Fruit fly (Drosophila melanogaster): Measurements from ENCODE around the gene CG5087.

Gene CG5087

dm6 chr3L:8974478-8975477 lies 23.2 kb upstream of the CG5087 start, which contains the start of the genes pix and Srp68:
TSS of gene pix (minus strand) at chr3L:8974765.
TSS of gene Srp68 (plus strand) at chr3L:8975046.
- TF ChIP-seq CG9705 (GFP tag; optimal IDR thresholded peaks at IDR 0.05) (peak; percentile 54), pan (optimal IDR thresholded peaks at IDR 0.05) (no peak), Jra (GFP tag; optimal IDR thresholded peaks at IDR 0.05) (no peak), woc (GFP tag; optimal IDR thresholded peaks at IDR 0.05) (peak; percentile 44), Vsx2 (GFP tag; optimal IDR thresholded peaks at IDR 0.05; ENCODE audit: partially characterized antibody) (no peak), Hr83 (GFP tag; optimal IDR thresholded peaks at IDR 0.05; ENCODE audit: poor library complexity, severe bottlenecking) (peak; percentile 0), jim (GFP tag; optimal IDR thresholded peaks at IDR 0.05) (no peak), Hr78 (GFP tag; optimal IDR thresholded peaks at IDR 0.05) (no peak), sage (GFP tag; optimal IDR thresholded peaks at IDR 0.05) (no peak), Mio (GFP tag; optimal IDR thresholded peaks at IDR 0.05) (no peak), Myc (optimal IDR thresholded peaks at IDR 0.05) (no peak), GATAd (GFP tag; optimal IDR thresholded peaks at IDR 0.05) (peak; percentile 60), lola (GFP tag; optimal IDR thresholded peaks at IDR 0.05) (no peak), brk (GFP tag; optimal IDR thresholded peaks at IDR 0.05) (no peak), dsf (GFP tag; optimal IDR thresholded peaks at IDR 0.05; ENCODE audit: borderline replicate concordance) (no peak), foxo (GFP tag; optimal IDR thresholded peaks at IDR 0.05) (peak in 1 of 2 experiments; percentile 61), Sp1 (GFP tag; optimal IDR thresholded peaks at IDR 0.05) (peak; percentile 74), Abd-B (GFP tag; optimal IDR thresholded peaks at IDR 0.05) (no peak), dmrt93B (GFP tag; optimal IDR thresholded peaks at IDR 0.05) (peak; percentile 31), Dif (GFP tag; optimal IDR thresholded peaks at IDR 0.05; ENCODE audit: partially characterized antibody) (no peak), tai (GFP tag; optimal IDR thresholded peaks at IDR 0.05) (no peak), rgr (GFP tag; optimal IDR thresholded peaks at IDR 0.05) (peak; percentile 72), psq (GFP tag; optimal IDR thresholded peaks at IDR 0.05) (peak; percentile 74), dl (GFP tag; optimal IDR thresholded peaks at IDR 0.05; ENCODE audit: insufficient read depth in 1 of 2, partially characterized antibody in 2 of 2) (no peak), usp (GFP tag; optimal IDR thresholded peaks at IDR 0.05) (no peak), HLH106 (tag; optimal IDR thresholded peaks at IDR 0.05) (peak; percentile 80), Dfd (GFP tag; optimal IDR thresholded peaks at IDR 0.05) (no peak), N (GFP tag; optimal IDR thresholded peaks at IDR 0.05) (no peak), sv (GFP tag; optimal IDR thresholded peaks at IDR 0.05) (peak; percentile 55), CrebA (GFP tag; optimal IDR thresholded peaks at IDR 0.05; ENCODE audit: borderline replicate concordance) (no peak), CG32264 (GFP tag; optimal IDR thresholded peaks at IDR 0.05) (no peak), Hnf4 (GFP tag; optimal IDR thresholded peaks at IDR 0.05) (no peak), OdsH (GFP tag; optimal IDR thresholded peaks at IDR 0.05) (peak; percentile 70), Rel (GFP tag; optimal IDR thresholded peaks at IDR 0.05) (no peak), Rel (tag; optimal IDR thresholded peaks at IDR 0.05) (peak; percentile 25), fru (GFP tag; optimal IDR thresholded peaks at IDR 0.05) (no peak), ey (GFP tag; optimal IDR thresholded peaks at IDR 0.05) (peak; percentile 70), br (GFP tag; optimal IDR thresholded peaks at IDR 0.05) (no peak), h (GFP tag; optimal IDR thresholded peaks at IDR 0.05) (no peak)

- no peak for TF ChIP-seq CrebA (GFP tag; optimal IDR thresholded peaks at IDR 0.05; ENCODE audit: borderline replicate concordance)
- no peak for TF ChIP-seq Rel (GFP tag; optimal IDR thresholded peaks at IDR 0.05)
- no peak for TF ChIP-seq Rel (tag; optimal IDR thresholded peaks at IDR 0.05)
- no peak for TF ChIP-seq pan (optimal IDR thresholded peaks at IDR 0.05)
- TF ChIP-seq tai (GFP tag; optimal IDR thresholded peaks at IDR 0.05): no peak
- no peak for TF ChIP-seq Hr83 (GFP tag; optimal IDR thresholded peaks at IDR 0.05; ENCODE audit: poor library complexity, severe bottlenecking)
- TF ChIP-seq CG32264 (GFP tag; optimal IDR thresholded peaks at IDR 0.05): no peak
- TF ChIP-seq dl (GFP tag; optimal IDR thresholded peaks at IDR 0.05; ENCODE audit: insufficient read depth in 1 of 2, partially characterized antibody in 2 of 2): no peak
- no peak for TF ChIP-seq Hnf4 (GFP tag; optimal IDR thresholded peaks at IDR 0.05)
- no peak for TF ChIP-seq br (GFP tag; optimal IDR thresholded peaks at IDR 0.05)
- TF ChIP-seq jim (GFP tag; optimal IDR thresholded peaks at IDR 0.05): no peak
- TF ChIP-seq sage (GFP tag; optimal IDR thresholded peaks at IDR 0.05): no peak
- TF ChIP-seq h (GFP tag; optimal IDR thresholded peaks at IDR 0.05): peak; percentile 44
- TF ChIP-seq HLH106 (tag; optimal IDR thresholded peaks at IDR 0.05): peak; percentile 13
- TF ChIP-seq usp (GFP tag; optimal IDR thresholded peaks at IDR 0.05): no peak
- no peak for TF ChIP-seq GATAd (GFP tag; optimal IDR thresholded peaks at IDR 0.05)
- peak; percentile 68 for TF ChIP-seq psq (GFP tag; optimal IDR thresholded peaks at IDR 0.05)
- TF ChIP-seq brk (GFP tag; optimal IDR thresholded peaks at IDR 0.05): no peak
- peak; percentile 8 for TF ChIP-seq fru (GFP tag; optimal IDR thresholded peaks at IDR 0.05)
- TF ChIP-seq CG9705 (GFP tag; optimal IDR thresholded peaks at IDR 0.05): no peak
- no peak for TF ChIP-seq Dfd (GFP tag; optimal IDR thresholded peaks at IDR 0.05)
- TF ChIP-seq Hr78 (GFP tag; optimal IDR thresholded peaks at IDR 0.05): no peak
- no peak for TF ChIP-seq Mio (GFP tag; optimal IDR thresholded peaks at IDR 0.05)
- peak in 1 of 2 experiments; percentile 42 for TF ChIP-seq foxo (GFP tag; optimal IDR thresholded peaks at IDR 0.05)
- TF ChIP-seq OdsH (GFP tag; optimal IDR thresholded peaks at IDR 0.05): peak; percentile 44
- no peak for TF ChIP-seq N (GFP tag; optimal IDR thresholded peaks at IDR 0.05)
- TF ChIP-seq Dif (GFP tag; optimal IDR thresholded peaks at IDR 0.05; ENCODE audit: partially characterized antibody): peak; percentile 51
- no peak for TF ChIP-seq Abd-B (GFP tag; optimal IDR thresholded peaks at IDR 0.05)
- TF ChIP-seq dmrt93B (GFP tag; optimal IDR thresholded peaks at IDR 0.05): no peak
- TF ChIP-seq lola (GFP tag; optimal IDR thresholded peaks at IDR 0.05): no peak
- no peak for TF ChIP-seq Myc (optimal IDR thresholded peaks at IDR 0.05)
- TF ChIP-seq Sp1 (GFP tag; optimal IDR thresholded peaks at IDR 0.05): no peak
- TF ChIP-seq woc (GFP tag; optimal IDR thresholded peaks at IDR 0.05): no peak
- TF ChIP-seq Vsx2 (GFP tag; optimal IDR thresholded peaks at IDR 0.05; ENCODE audit: partially characterized antibody): no peak
- TF ChIP-seq ey (GFP tag; optimal IDR thresholded peaks at IDR 0.05): peak; percentile 55
- no peak for TF ChIP-seq dsf (GFP tag; optimal IDR thresholded peaks at IDR 0.05; ENCODE audit: borderline replicate concordance)
Observed at dm6 chr3L:8978678-8979413, 19.1 kb upstream of the CG5087 start.

All from whole organism, wandering third instar larva.